Worm (Caenorhabditis elegans): ENCODE data around the gene acl-13.
A peak's percentile ranks its signal among the peaks of the same experiment; 100 is the strongest.

acl-13 gene

ce11 chrIV:12427687-12428284 is 17.5 kb downstream of the acl-13 start (continued):
- TF ChIP-seq ceh-58 (GFP tag; IDR thresholded peaks at IDR 0.05) (no peak), F33H1.4 (GFP tag; IDR thresholded peaks at IDR 0.05) (no peak), bed-1 (GFP tag; IDR thresholded peaks at IDR 0.05) (no peak), dox-1 (GFP tag; IDR thresholded peaks at IDR 0.05) (0 out of 2 replicates have a peak, but pooled peaks have one; percentile 20), D2030.7 (GFP tag; IDR thresholded peaks at IDR 0.05) (no peak), lsl-1 (GFP tag; optimal IDR thresholded peaks at IDR 0.05) (no peak), ceh-91 (GFP tag; IDR thresholded peaks at IDR 0.05) (no peak), ama-1 (optimal IDR thresholded peaks at IDR 0.05) (no peak), ama-1 (GFP tag; optimal IDR thresholded peaks at IDR 0.05) (no peak), F55B11.4 (tag; optimal IDR thresholded peaks at IDR 0.05; ENCODE audit: borderline replicate concordance, insufficient read depth) (no peak), unc-130 (GFP tag; optimal IDR thresholded peaks at IDR 0.05) (no peak), F10E7.11 (tag; optimal IDR thresholded peaks at IDR 0.05) (no peak), nhr-90 (tag; optimal IDR thresholded peaks at IDR 0.05) (no peak), nfya-1 (tag; optimal IDR thresholded peaks at IDR 0.05; ENCODE audit: borderline replicate concordance, insufficient read depth) (no peak), attf-6 (GFP tag; IDR thresholded peaks at IDR 0.05) (no peak), C06A6.2 (GFP tag; conservative IDR thresholded peaks at IDR 0.05) (no peak), lsy-27 (tag; optimal IDR thresholded peaks at IDR 0.05; ENCODE audit: borderline replicate concordance, insufficient read depth) (no peak), ztf-25 (GFP tag; IDR thresholded peaks at IDR 0.05) (no peak), cebp-2 (GFP tag; IDR thresholded peaks at IDR 0.05) (0 out of 2 replicates have a peak, but pooled peaks have one; percentile 64)

- TF ChIP-seq rec-8 (tag; optimal IDR thresholded peaks at IDR 0.05), result no peak
- TF ChIP-seq die-1 (tag; optimal IDR thresholded peaks at IDR 0.05), result no peak
Measured at ce11 chrIV:12428467-12428866, 18.2 kb downstream of the acl-13 start, which contains the start of gene col-130. col-130 (minus strand) TSS chrIV:12428516.

- no peak for TF ChIP-seq ekl-4 (GFP tag; IDR thresholded peaks at IDR 0.05)
- no peak for TF ChIP-seq zfh-2 (GFP tag; conservative IDR thresholded peaks at IDR 0.05)
- TF ChIP-seq lin-35 (GFP tag; optimal IDR thresholded peaks at IDR 0.05), result no peak
- no peak for TF ChIP-seq ceh-58 (GFP tag; IDR thresholded peaks at IDR 0.05)
- no peak for TF ChIP-seq ama-1 (optimal IDR thresholded peaks at IDR 0.05)
- TF ChIP-seq ama-1 (GFP tag; optimal IDR thresholded peaks at IDR 0.05), result no peak
- TF ChIP-seq repo-1 (tag; optimal IDR thresholded peaks at IDR 0.05), result no peak
- no peak for TF ChIP-seq madf-3 (GFP tag; IDR thresholded peaks at IDR 0.05)
- TF ChIP-seq lin-26 (GFP tag; IDR thresholded peaks at IDR 0.05), result no peak
Measured at ce11 chrIV:12429504-12429903, 19.2 kb downstream of the acl-13 start.

ce11 chrIV:12431755-12432154 is 21.5 kb downstream of the acl-13 start:
- TF ChIP-seq die-1 (tag; optimal IDR thresholded peaks at IDR 0.05) (no peak), egrh-3 (GFP tag; IDR thresholded peaks at IDR 0.05) (no peak), ztf-6 (GFP tag; IDR thresholded peaks at IDR 0.05) (no peak), snpc-1.1 (tag; optimal IDR thresholded peaks at IDR 0.05; ENCODE audit: insufficient read depth) (no peak), attf-6 (GFP tag; IDR thresholded peaks at IDR 0.05) (no peak), egl-44 (GFP tag; IDR thresholded peaks at IDR 0.05) (no peak), ceh-79 (tag; optimal IDR thresholded peaks at IDR 0.05) (no peak)

ce11 chrIV:12432340-12432739 is 22.1 kb downstream of the acl-13 start, which contains the start of gene clec-184:
clec-184 (plus strand) TSS chrIV:12432640.
- TF ChIP-seq F52B5.7 (tag; optimal IDR thresholded peaks at IDR 0.05), result no peak
- TF ChIP-seq cebp-1 (GFP tag; IDR thresholded peaks at IDR 0.05), result no peak
- no peak for TF ChIP-seq cebp-1 (tag; optimal IDR thresholded peaks at IDR 0.05)
- no peak for TF ChIP-seq chd-7 (tag; optimal IDR thresholded peaks at IDR 0.05)
- TF ChIP-seq egl-18 (GFP tag; IDR thresholded peaks at IDR 0.05), result no peak
- no peak for TF ChIP-seq aptf-3 (GFP tag; IDR thresholded peaks at IDR 0.05)
- TF ChIP-seq Y95B8A.8 (GFP tag; IDR thresholded peaks at IDR 0.05), result no peak
- no peak for TF ChIP-seq tlf-1 (GFP tag; optimal IDR thresholded peaks at IDR 0.05)
- TF ChIP-seq dpff-1 (tag; optimal IDR thresholded peaks at IDR 0.05), result no peak
- TF ChIP-seq ZK185.1 (tag; optimal IDR thresholded peaks at IDR 0.05; ENCODE audit: poor library complexity, severe bottlenecking), result no peak
- no peak for TF ChIP-seq aptf-2 (GFP tag; conservative IDR thresholded peaks at IDR 0.05)

All from whole organism, young adult.